Fruit fly (Drosophila melanogaster) S2 (cell line): ENCODE data around the gene CG5107.

Source experiments
- CG8478 ChIP-seq: fragments of >200 bp; optimal IDR thresholded peaks from 2 replicates; lab custom pipeline; 2018
- CTCF ChIP-seq, 2 experiments: fragments of >200 bp; optimal IDR thresholded peaks; 2 replicates each; lab custom pipeline; 2018

DNA sequence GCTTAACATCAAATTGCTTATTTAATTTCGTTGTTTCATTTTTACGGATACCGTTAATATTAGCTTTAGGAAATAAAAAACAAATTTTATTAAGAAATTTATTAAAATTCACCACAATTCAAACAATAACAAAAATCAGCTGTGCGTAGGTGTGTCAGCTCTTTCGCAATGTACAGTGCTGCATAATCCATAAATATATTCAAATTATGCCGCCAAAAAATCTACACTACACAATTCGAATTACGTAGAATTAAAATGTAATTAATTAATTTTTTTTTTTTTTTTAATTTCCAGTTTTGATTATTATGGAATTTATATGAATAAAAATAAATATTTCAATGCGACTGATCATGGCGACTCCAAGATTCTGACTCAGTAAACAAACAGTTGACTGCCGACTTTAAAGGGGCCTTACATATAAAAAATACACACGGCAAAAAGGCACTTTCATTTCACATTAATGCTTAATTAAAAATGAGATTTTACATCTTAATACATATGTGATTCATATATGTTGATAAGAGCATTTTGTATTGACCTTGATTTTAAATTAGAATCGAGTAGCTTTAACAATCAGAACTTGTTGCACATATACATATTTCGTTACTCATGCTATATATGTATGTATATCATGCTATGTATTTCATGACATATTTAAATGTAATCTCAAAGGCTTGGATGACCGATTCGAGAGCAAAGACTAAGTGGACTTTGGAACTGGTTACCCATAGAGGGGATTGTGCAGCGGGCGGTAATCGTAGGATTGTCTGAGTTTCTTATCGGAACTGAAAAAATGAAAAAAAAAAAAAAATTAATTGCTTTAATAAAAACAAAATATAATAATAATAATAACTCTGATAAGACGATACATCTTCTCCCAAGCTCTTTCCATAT, 11.4 kb upstream of the CG5107 start:
- TF ChIP-seq CG8478 (lab: Kevin White, UChicago): no peak
- no peak for TF ChIP-seq CTCF (optimal IDR thresholded peaks at IDR 0.05; lab: Kevin White, UChicago)
